Worm (Caenorhabditis elegans) whole organism, young adult: Measurements from ENCODE around the gene C46E10.1.

Experiments
- B0336.3 ChIP-seq: fragments of 200-800 bp; sonication (Bioruptor generic); IDR thresholded peaks from 2 replicates; pipeline ENCODE4 v1.3.6; 2022; ENCODE audit warnings: missing genetic modification characterization, missing compliant biosample characterization
- C17E4.6 ChIP-seq: fragments of 200-800 bp; sonication (Bioruptor generic); IDR thresholded peaks from 2 replicates; pipeline ENCODE4 v1.3.6; 2022; ENCODE audit warnings: missing genetic modification reagents, missing genetic modification characterization, missing compliant biosample characterization
- F10E7.11 ChIP-seq: sonication (generic microtip); optimal IDR thresholded peaks from 2 replicates; lab custom pipeline; 2017; ENCODE audit warnings: mild to moderate bottlenecking, missing genetic modification characterization, moderate library complexity, missing compliant biosample characterization
- F37B4.10 ChIP-seq: fragments of 200-800 bp; sonication (Bioruptor generic); IDR thresholded peaks from 2 replicates; pipeline ENCODE4 v1.3.6; 2022; ENCODE audit warnings: missing genetic modification characterization, missing compliant biosample characterization
- F52B5.7 ChIP-seq: sonication (generic microtip); optimal IDR thresholded peaks from 2 replicates; lab custom pipeline; 2016; ENCODE audit warnings: mild to moderate bottlenecking, missing genetic modification characterization, missing compliant biosample characterization
- F57A8.1 ChIP-seq: fragments of 200-800 bp; sonication (Bioruptor generic); optimal IDR thresholded peaks from 2 replicates; lab custom pipeline; 2018; ENCODE audit warnings: mild to moderate bottlenecking, missing genetic modification characterization, moderate library complexity, missing compliant biosample characterization
- F57C9.4 ChIP-seq: sonication (generic microtip); optimal IDR thresholded peaks from 2 replicates; lab custom pipeline; 2017; ENCODE audit warnings: mild to moderate bottlenecking, missing genetic modification characterization, missing compliant biosample characterization
- K11D2.4 ChIP-seq: fragments of 200-800 bp; sonication (Bioruptor generic); IDR thresholded peaks from 2 replicates; pipeline ENCODE4 v1.3.6; 2022; ENCODE audit warnings: missing genetic modification reagents, missing genetic modification characterization, missing compliant biosample characterization
- K12H6.12 ChIP-seq: fragments of 200-800 bp; sonication (Bioruptor generic); optimal IDR thresholded peaks from 2 replicates; lab custom pipeline; 2018; ENCODE audit warnings: mild to moderate bottlenecking, missing genetic modification characterization, missing compliant biosample characterization
- T26A5.8 ChIP-seq: sonication (generic microtip); optimal IDR thresholded peaks from 2 replicates; lab custom pipeline; 2016; ENCODE audit warnings: missing genetic modification characterization, missing compliant biosample characterization
- Y56A3A.18 ChIP-seq: fragments of 200-800 bp; sonication (Bioruptor generic); IDR thresholded peaks from 2 replicates; pipeline ENCODE4 v1.3.6; 2022; ENCODE audit warnings: missing genetic modification reagents, missing genetic modification characterization, missing compliant biosample characterization
- aptf-3 ChIP-seq: fragments of 200-800 bp; sonication (Bioruptor generic); IDR thresholded peaks from 2 replicates; pipeline ENCODE4 v1.3.6; 2022; ENCODE audit warnings: missing genetic modification characterization, missing compliant biosample characterization
- atf-7 ChIP-seq: sonication (generic microtip); optimal IDR thresholded peaks from 2 replicates; lab custom pipeline; 2017; ENCODE audit warnings: mild to moderate bottlenecking, missing genetic modification characterization, missing compliant biosample characterization
- athp-1 ChIP-seq: sonication (generic microtip); optimal IDR thresholded peaks from 2 replicates; lab custom pipeline; 2017; ENCODE audit warnings: mild to moderate bottlenecking, missing genetic modification characterization, missing compliant biosample characterization
- bed-1 ChIP-seq: fragments of 200-800 bp; sonication (Bioruptor generic); IDR thresholded peaks from 2 replicates; pipeline ENCODE4 v1.3.6; 2022; ENCODE audit warnings: missing genetic modification reagents, missing genetic modification characterization, missing compliant biosample characterization
- cebp-1 ChIP-seq, 2 experiments: fragments of 200-800 bp in 1 of 2; sonication (Bioruptor generic) in 1 of 2; sonication (generic microtip) in 1 of 2; IDR thresholded peaks in 1 of 2; optimal IDR thresholded peaks in 1 of 2; 2 replicates each; pipeline versions ENCODE4 v1.3.6 to Lab custom; 2017 to 2022; ENCODE audit warnings: missing compliant biosample characterization in 2 of 2, missing genetic modification characterization in 2 of 2, mild to moderate bottlenecking in 1 of 2, missing genetic modification reagents in 1 of 2, moderate library complexity in 1 of 2
- ceh-58 ChIP-seq: fragments of 200-800 bp; sonication (Bioruptor generic); IDR thresholded peaks from 2 replicates; pipeline ENCODE4 v1.3.6; 2022; ENCODE audit warnings: missing genetic modification characterization, missing compliant biosample characterization
- ceh-79 ChIP-seq: sonication (generic microtip); optimal IDR thresholded peaks from 2 replicates; lab custom pipeline; 2017; ENCODE audit warnings: mild to moderate bottlenecking, missing genetic modification characterization, missing compliant biosample characterization
- die-1 ChIP-seq: sonication (generic microtip); optimal IDR thresholded peaks from 2 replicates; lab custom pipeline; 2016; ENCODE audit warnings: missing genotype, mild to moderate bottlenecking, missing genetic modification characterization, missing compliant biosample characterization
- efl-1 ChIP-seq: fragments of 150-350 bp; optimal IDR thresholded peaks from 2 replicates; lab custom pipeline; 2014; ENCODE audit warnings: missing biosample characterization, missing genetic modification reagents, missing genetic modification characterization
- egrh-3 ChIP-seq: fragments of 200-800 bp; sonication (Bioruptor generic); IDR thresholded peaks from 2 replicates; pipeline ENCODE4 v1.3.6; 2022; ENCODE audit warnings: missing genetic modification reagents, missing genetic modification characterization, missing compliant biosample characterization
- fkh-3 ChIP-seq: sonication (generic microtip); optimal IDR thresholded peaks from 2 replicates; lab custom pipeline; 2016; ENCODE audit warnings: mild to moderate bottlenecking, missing genetic modification characterization, missing compliant biosample characterization
- him-1 ChIP-seq: sonication (generic microtip); optimal IDR thresholded peaks from 2 replicates; lab custom pipeline; 2016; ENCODE audit warnings: missing genotype, missing genetic modification reagents, missing genetic modification characterization, missing compliant biosample characterization
- hlh-26 ChIP-seq: fragments of 200-800 bp; sonication (Bioruptor generic); conservative IDR thresholded peaks from 2 replicates; pipeline ENCODE4 v1.3.6; 2022; ENCODE audit warnings: missing genetic modification reagents, missing genetic modification characterization, missing compliant biosample characterization
- lag-1 ChIP-seq: fragments of 200-800 bp; sonication (Bioruptor generic); IDR thresholded peaks from 2 replicates; pipeline ENCODE4 v1.3.6; 2022; ENCODE audit warnings: missing genetic modification reagents, missing genetic modification characterization, missing compliant biosample characterization
- lir-1 ChIP-seq: fragments of 200-800 bp; sonication (Bioruptor generic); conservative IDR thresholded peaks from 2 replicates; pipeline ENCODE4 v1.3.6; 2022; ENCODE audit warnings: missing genetic modification reagents, missing genetic modification characterization, missing compliant biosample characterization
- madf-6 ChIP-seq: fragments of 200-800 bp; sonication (Bioruptor generic); IDR thresholded peaks from 2 replicates; pipeline ENCODE4 v1.3.6; 2022; ENCODE audit warnings: missing genetic modification reagents, missing genetic modification characterization, missing compliant biosample characterization
- mxl-1 ChIP-seq: sonication (generic microtip); optimal IDR thresholded peaks from 2 replicates; lab custom pipeline; 2016; ENCODE audit warnings: missing genetic modification characterization, missing compliant biosample characterization
- nfya-2 ChIP-seq: fragments of 200-800 bp; sonication (Bioruptor generic); IDR thresholded peaks from 2 replicates; pipeline ENCODE4 v1.3.6; 2022; ENCODE audit warnings: missing genetic modification reagents, missing genetic modification characterization, missing compliant biosample characterization
- nfyb-1 ChIP-seq: fragments of 200-800 bp; sonication (Bioruptor generic); IDR thresholded peaks from 2 replicates; pipeline ENCODE4 v1.3.6; 2022; ENCODE audit warnings: missing genetic modification reagents, missing genetic modification characterization, missing compliant biosample characterization
- nhr-80 ChIP-seq: sonication (generic microtip); optimal IDR thresholded peaks from 2 replicates; lab custom pipeline; 2016; ENCODE audit warnings: missing genetic modification characterization, missing compliant biosample characterization
- rcor-1 ChIP-seq: fragments of 200-800 bp; sonication (Bioruptor generic); IDR thresholded peaks from 2 replicates; pipeline ENCODE4 v1.3.6; 2022; ENCODE audit warnings: missing genetic modification reagents, missing genetic modification characterization, missing compliant biosample characterization
- rec-8 ChIP-seq, 2 experiments: sonication (generic microtip); optimal IDR thresholded peaks; 2 replicates each; lab custom pipeline; 2016; ENCODE audit warnings: mild to moderate bottlenecking in 2 of 2, missing genetic modification characterization in 2 of 2, missing genetic modification reagents in 2 of 2, missing genotype in 2 of 2, missing biosample characterization in 1 of 2, missing compliant biosample characterization in 1 of 2, moderate library complexity in 1 of 2
- repo-1 ChIP-seq: sonication (generic microtip); optimal IDR thresholded peaks from 2 replicates; lab custom pipeline; 2017; ENCODE audit warnings: mild to moderate bottlenecking, missing genetic modification characterization, missing compliant biosample characterization
- snpc-3.4 ChIP-seq: sonication (generic microtip); optimal IDR thresholded peaks from 2 replicates; lab custom pipeline; 2017; ENCODE audit warnings: missing genetic modification characterization, mild to moderate bottlenecking, missing compliant biosample characterization, antibody characterized with exemption, moderate library complexity, missing genotype, missing genetic modification reagents
- somi-1 ChIP-seq: fragments of 200-800 bp; sonication (Bioruptor generic); optimal IDR thresholded peaks from 2 replicates; lab custom pipeline; 2018; ENCODE audit warnings: mild to moderate bottlenecking, missing genetic modification characterization, missing compliant biosample characterization
- zfh-2 ChIP-seq: fragments of 200-800 bp; sonication (Bioruptor generic); conservative IDR thresholded peaks from 2 replicates; pipeline ENCODE4 v1.3.6; 2022; ENCODE audit warnings: missing genetic modification reagents, missing genetic modification characterization, missing compliant biosample characterization
- zim-3 ChIP-seq: sonication (generic microtip); optimal IDR thresholded peaks from 2 replicates; lab custom pipeline; 2017; ENCODE audit warnings: mild to moderate bottlenecking, missing genetic modification characterization, moderate library complexity, missing compliant biosample characterization
- ztf-18 ChIP-seq: sonication (generic microtip); optimal IDR thresholded peaks from 2 replicates; lab custom pipeline; 2016; ENCODE audit warnings: missing genotype, mild to moderate bottlenecking, missing genetic modification characterization, missing compliant biosample characterization
- ztf-26 ChIP-seq: sonication (generic microtip); optimal IDR thresholded peaks from 2 replicates; lab custom pipeline; 2017; ENCODE audit warnings: missing genetic modification characterization, missing compliant biosample characterization

C46E10.1 gene

ce11 chrII:3684487-3685067 is 39.4 kb upstream of the C46E10.1 start:
- TF ChIP-seq nhr-80 (tag; lab: Kevin White, UChicago) (peak; percentile 4), nfyb-1 (0 out of 2 replicates have a peak, but pooled peaks have one; percentile 55), atf-7 (tag; lab: Kevin White, UChicago) (peak; percentile 64), F57C9.4 (tag; lab: Kevin White, UChicago) (no peak), cebp-1 (GFP tag; IDR thresholded peaks at IDR 0.05; lab: Robert Waterston, UW) (peak; percentile 95), cebp-1 (tag; optimal IDR thresholded peaks at IDR 0.05; lab: Kevin White, UChicago) (peak; percentile 99), nfya-2 (GFP tag; lab: Robert Waterston, UW) (no peak)
- TF ChIP-seq, all 124 proteins: peak for 4

- TF ChIP-seq ceh-58 (0 out of 2 replicates have a peak, but pooled peaks have one; percentile 21), madf-6 (GFP tag; lab: Robert Waterston, UW) (no peak), egrh-3 (GFP tag; lab: Robert Waterston, UW) (peak; percentile 27; the same call in 1 of the 2 replicates), K11D2.4 (GFP tag; lab: Robert Waterston, UW) (0 out of 2 replicates have a peak, but pooled peaks have one; percentile 30), zfh-2 (peak; percentile 73)
These were observed 35.7 kb upstream of the C46E10.1 start, which contains the start of gene ifas-1 for ce11 chrII:3688333-3688732. Gene ifas-1 (minus strand): TSS chrII:3688719.

- TF ChIP-seq snpc-3.4 (tag; lab: Kevin White, UChicago) (no peak), mxl-1 (tag; lab: Kevin White, UChicago) (no peak), K12H6.12 (no peak), Y56A3A.18 (GFP tag; lab: Robert Waterston, UW) (no peak), efl-1 (no peak), hlh-26 (GFP tag; lab: Robert Waterston, UW) (no peak), nfyb-1 (no peak), ceh-79 (tag; lab: Kevin White, UChicago) (no peak), ztf-18 (tag; lab: Kevin White, UChicago) (no peak)
- TF ChIP-seq, all 124 proteins: peak for 0
These were observed 33.4 kb upstream of the C46E10.1 start, which contains the start of gene srx-101 for ce11 chrII:3690646-3691045. Gene srx-101 (minus strand): TSS chrII:3690746.

- TF ChIP-seq T26A5.8 (no peak), F37B4.10 (GFP tag; lab: Robert Waterston, UW) (no peak), F52B5.7 (no peak), rec-8 (tag; optimal IDR thresholded peaks at IDR 0.05; lab: Kevin White, UChicago) (no peak), rcor-1 (no peak), nhr-80 (tag; lab: Kevin White, UChicago) (no peak), repo-1 (tag; lab: Kevin White, UChicago) (no peak)
These were observed 29.4 kb upstream of the C46E10.1 start, which contains the start of gene srx-102 for ce11 chrII:3694664-3695063. Gene srx-102 (minus strand): TSS chrII:3694764.

- TF ChIP-seq somi-1 (GFP tag; lab: Kevin White, UChicago), result no peak
- TF ChIP-seq lag-1 (GFP tag; lab: Robert Waterston, UW), result no peak
- no peak for TF ChIP-seq lir-1
- no peak for TF ChIP-seq die-1
- TF ChIP-seq C17E4.6 (GFP tag; lab: Robert Waterston, UW), result no peak
- TF ChIP-seq F57A8.1 (GFP tag; lab: Kevin White, UChicago), result no peak
- TF ChIP-seq ztf-26 (tag; lab: Kevin White, UChicago), result no peak
- no peak for TF ChIP-seq nfya-2 (GFP tag; lab: Robert Waterston, UW)
- no peak for TF ChIP-seq him-1 (tag; lab: Kevin White, UChicago)
- no peak for TF ChIP-seq athp-1 (tag; lab: Kevin White, UChicago)
- TF ChIP-seq zim-3, result no peak
- no peak for TF ChIP-seq fkh-3
- TF ChIP-seq egrh-3 (GFP tag; lab: Robert Waterston, UW), result no peak
- no peak for TF ChIP-seq B0336.3 (GFP tag; lab: Robert Waterston, UW)
- TF ChIP-seq F10E7.11 (tag; lab: Kevin White, UChicago), result no peak
- TF ChIP-seq rec-8 (tag; optimal IDR thresholded peaks at IDR 0.05; lab: Kevin White, UChicago), result no peak
- TF ChIP-seq aptf-3 (GFP tag; lab: Robert Waterston, UW), result no peak
- no peak for TF ChIP-seq bed-1 (GFP tag; lab: Robert Waterston, UW)
These were observed 24.4 kb upstream of the C46E10.1 start, which contains the start of gene srx-104 for ce11 chrII:3699591-3699990. Gene srx-104 (minus strand): TSS chrII:3699691.
